Fruit fly (Drosophila melanogaster) whole organism, pupa: Measurements from ENCODE around the gene CG6204.

ENCODE experiments used
- CG32121 ChIP-seq: fragments of 200-800 bp; sonication (Bioruptor generic); IDR thresholded peaks from 2 replicates; pipeline ENCODE4 v1.3.6; 2022; ENCODE audit warnings: missing biosample characterization, missing genetic modification characterization
- Ets98B ChIP-seq: fragments of 200-800 bp; sonication (Bioruptor generic); IDR thresholded peaks from 2 replicates; pipeline ENCODE4 v1.3.6; 2022; ENCODE audit warnings: missing biosample characterization, missing genetic modification characterization
- gl ChIP-seq: fragments of 200-800 bp; sonication (Bioruptor generic); optimal IDR thresholded peaks from 2 replicates; lab custom pipeline; 2018; ENCODE audit warnings: missing biosample characterization, mild to moderate bottlenecking, missing genetic modification characterization

DNA sequence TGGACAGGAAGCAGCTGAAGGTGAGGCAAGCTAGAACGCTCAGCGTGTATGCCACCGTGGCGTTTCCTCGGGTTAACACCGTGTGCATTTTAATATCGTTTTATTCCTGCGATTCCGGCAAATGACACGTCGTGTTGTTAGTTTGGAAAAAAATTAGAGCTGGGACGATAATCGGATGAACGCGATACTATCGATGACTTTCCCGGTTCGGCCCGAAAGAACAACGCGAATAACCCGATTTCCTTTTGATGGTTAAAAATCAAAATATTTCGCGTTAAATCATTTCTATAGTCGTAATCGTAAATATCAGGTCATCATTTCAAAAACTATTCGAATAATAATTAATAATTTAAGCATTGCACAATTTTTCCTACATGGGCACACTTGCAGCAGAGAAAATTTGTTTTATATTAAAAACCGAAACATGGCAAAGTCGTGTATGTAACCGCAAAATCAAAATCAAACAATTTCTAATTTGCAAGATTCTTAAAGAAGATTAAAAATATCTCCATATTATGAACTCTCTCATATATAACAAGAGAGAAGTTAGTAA, 36.3 kb downstream of the CG6204 start, which contains the start of gene Spase22-23:
- TF ChIP-seq gl (no peak), Ets98B (GFP tag; lab: Robert Waterston, UW) (no peak), CG32121 (GFP tag; lab: Robert Waterston, UW) (no peak)
